Worm (Caenorhabditis elegans) whole organism, late embryonic: Measurements from ENCODE around the gene hex-2.

Source experiments
- K02D7.2 ChIP-seq: sonication (generic microtip); optimal IDR thresholded peaks from 2 replicates; lab custom pipeline; 2017; ENCODE audit warnings: mild to moderate bottlenecking, missing genetic modification characterization, missing compliant biosample characterization
- Y22D7AL.16 ChIP-seq: sonication (generic microtip); optimal IDR thresholded peaks from 2 replicates; lab custom pipeline; 2016; ENCODE audit warnings: missing genetic modification characterization, missing compliant biosample characterization
- ahr-1 ChIP-seq: sonication (generic microtip); optimal IDR thresholded peaks from 2 replicates; lab custom pipeline; 2016; ENCODE audit warnings: missing genetic modification characterization, missing compliant biosample characterization
- ceh-14 ChIP-seq: sonication (generic microtip); optimal IDR thresholded peaks from 2 replicates; lab custom pipeline; 2016; ENCODE audit warnings: missing genotype, missing genetic modification characterization, missing compliant biosample characterization
- ceh-18 ChIP-seq: sonication (generic microtip); optimal IDR thresholded peaks from 2 replicates; lab custom pipeline; 2016; ENCODE audit warnings: missing genetic modification characterization, missing compliant biosample characterization
- ceh-2 ChIP-seq: sonication (generic microtip); optimal IDR thresholded peaks from 2 replicates; lab custom pipeline; 2016; ENCODE audit warnings: missing genotype, missing genetic modification characterization, missing compliant biosample characterization
- ceh-31 ChIP-seq: sonication (generic microtip); optimal IDR thresholded peaks from 2 replicates; lab custom pipeline; 2016; ENCODE audit warnings: missing genetic modification characterization, missing compliant biosample characterization
- ceh-34 ChIP-seq: sonication (generic microtip); optimal IDR thresholded peaks from 2 replicates; lab custom pipeline; 2016; ENCODE audit warnings: mild to moderate bottlenecking, missing genetic modification characterization, missing compliant biosample characterization
- ceh-45 ChIP-seq: fragments of 200-800 bp; sonication (Bioruptor generic); IDR thresholded peaks from 2 replicates; pipeline ENCODE4 v1.3.6; 2022; ENCODE audit warnings: missing genetic modification reagents, missing genetic modification characterization, missing compliant biosample characterization
- ceh-48 ChIP-seq: sonication (generic microtip); optimal IDR thresholded peaks from 2 replicates; lab custom pipeline; 2016; ENCODE audit warnings: missing genetic modification characterization, inconsistent platforms, missing compliant biosample characterization
- ceh-9 ChIP-seq: sonication (generic microtip); optimal IDR thresholded peaks from 2 replicates; lab custom pipeline; 2016; ENCODE audit warnings: mild to moderate bottlenecking, missing genetic modification characterization, inconsistent platforms, missing compliant biosample characterization
- che-1 ChIP-seq: sonication (generic microtip); optimal IDR thresholded peaks from 2 replicates; lab custom pipeline; 2016; ENCODE audit warnings: mild to moderate bottlenecking, missing genetic modification characterization, missing compliant biosample characterization
- dmd-4 ChIP-seq: sonication (generic microtip); optimal IDR thresholded peaks from 2 replicates; lab custom pipeline; 2016; ENCODE audit warnings: borderline replicate concordance, missing genetic modification characterization, missing compliant biosample characterization
- dve-1 ChIP-seq: sonication (generic microtip); optimal IDR thresholded peaks from 2 replicates; lab custom pipeline; 2017; ENCODE audit warnings: antibody characterized with exemption, mild to moderate bottlenecking, missing genetic modification characterization, missing compliant biosample characterization
- elt-2 ChIP-seq: sonication (generic microtip); optimal IDR thresholded peaks from 2 replicates; lab custom pipeline; 2016; ENCODE audit warnings: missing genetic modification reagents, missing genetic modification characterization, missing compliant biosample characterization
- fax-1 ChIP-seq: sonication (generic microtip); optimal IDR thresholded peaks from 2 replicates; lab custom pipeline; 2016; ENCODE audit warnings: missing genotype, missing genetic modification characterization, missing compliant biosample characterization
- fkh-6 ChIP-seq: sonication (generic microtip); optimal IDR thresholded peaks from 2 replicates; lab custom pipeline; 2016; ENCODE audit warnings: missing genetic modification characterization, missing compliant biosample characterization
- gmeb-2 ChIP-seq: sonication (generic microtip); optimal IDR thresholded peaks from 2 replicates; lab custom pipeline; 2016; ENCODE audit warnings: missing genetic modification characterization, inconsistent platforms, missing compliant biosample characterization
- hlh-15 ChIP-seq: sonication (generic microtip); optimal IDR thresholded peaks from 2 replicates; lab custom pipeline; 2016; ENCODE audit warnings: missing genetic modification characterization, missing compliant biosample characterization
- madf-2 ChIP-seq: sonication (generic microtip); optimal IDR thresholded peaks from 2 replicates; lab custom pipeline; 2017; ENCODE audit warnings: missing genetic modification characterization, missing compliant biosample characterization
- nfya-1 ChIP-seq: sonication (generic microtip); optimal IDR thresholded peaks from 2 replicates; lab custom pipeline; 2017; ENCODE audit warnings: missing genetic modification characterization, mild to moderate bottlenecking, missing compliant biosample characterization, antibody characterized with exemption, moderate library complexity
- nhr-232 ChIP-seq: sonication (generic microtip); optimal IDR thresholded peaks from 2 replicates; lab custom pipeline; 2016; ENCODE audit warnings: missing genetic modification characterization, missing compliant biosample characterization
- npax-4 ChIP-seq: sonication (generic microtip); optimal IDR thresholded peaks from 2 replicates; lab custom pipeline; 2016; ENCODE audit warnings: missing genetic modification characterization, missing compliant biosample characterization
- pat-9 ChIP-seq: fragments of 200-800 bp; sonication (Bioruptor generic); optimal IDR thresholded peaks from 2 replicates; lab custom pipeline; 2018; ENCODE audit warnings: mild to moderate bottlenecking, missing genetic modification characterization, moderate library complexity, missing compliant biosample characterization
- pha-2 ChIP-seq: sonication (generic microtip); optimal IDR thresholded peaks from 2 replicates; lab custom pipeline; 2017; ENCODE audit warnings: mild to moderate bottlenecking, missing genetic modification characterization, missing compliant biosample characterization
- pqm-1 ChIP-seq: sonication (generic microtip); optimal IDR thresholded peaks from 2 replicates; lab custom pipeline; 2016; ENCODE audit warnings: missing genetic modification characterization, missing compliant biosample characterization
- pros-1 ChIP-seq: fragments of 150-350 bp; optimal IDR thresholded peaks from 2 replicates; lab custom pipeline; 2014; ENCODE audit warnings: missing biosample characterization, missing genetic modification reagents, missing genetic modification characterization
- ref-2 ChIP-seq: sonication (generic microtip); optimal IDR thresholded peaks from 2 replicates; lab custom pipeline; 2016; ENCODE audit warnings: missing genetic modification characterization, missing compliant biosample characterization
- rnt-1 ChIP-seq: sonication (generic microtip); optimal IDR thresholded peaks from 2 replicates; lab custom pipeline; 2016; ENCODE audit warnings: missing genetic modification characterization, missing compliant biosample characterization
- sdc-2 ChIP-seq: sonication (generic microtip); optimal IDR thresholded peaks from 2 replicates; lab custom pipeline; 2016; ENCODE audit warnings: missing genotype, missing genetic modification characterization, missing compliant biosample characterization
- sox-2 ChIP-seq: fragments of 200-800 bp; sonication (Bioruptor generic); IDR thresholded peaks from 2 replicates; pipeline ENCODE4 v1.3.6; 2022; ENCODE audit warnings: missing genetic modification reagents, missing genetic modification characterization, missing compliant biosample characterization
- sox-4 ChIP-seq: sonication (generic microtip); optimal IDR thresholded peaks from 2 replicates; lab custom pipeline; 2017; ENCODE audit warnings: mild to moderate bottlenecking, missing genetic modification characterization, inconsistent platforms, missing compliant biosample characterization
- syd-9 ChIP-seq: sonication (generic microtip); optimal IDR thresholded peaks from 2 replicates; lab custom pipeline; 2016; ENCODE audit warnings: mild to moderate bottlenecking, missing genetic modification characterization, moderate library complexity, missing compliant biosample characterization
- unc-55 ChIP-seq: sonication (generic microtip); optimal IDR thresholded peaks from 2 replicates; lab custom pipeline; 2017; ENCODE audit warnings: missing biosample characterization, missing genetic modification reagents, missing genetic modification characterization
- unc-86 ChIP-seq: sonication (generic microtip); optimal IDR thresholded peaks from 2 replicates; lab custom pipeline; 2016; ENCODE audit warnings: missing genetic modification characterization, missing compliant biosample characterization

hex-2 gene

DNA sequence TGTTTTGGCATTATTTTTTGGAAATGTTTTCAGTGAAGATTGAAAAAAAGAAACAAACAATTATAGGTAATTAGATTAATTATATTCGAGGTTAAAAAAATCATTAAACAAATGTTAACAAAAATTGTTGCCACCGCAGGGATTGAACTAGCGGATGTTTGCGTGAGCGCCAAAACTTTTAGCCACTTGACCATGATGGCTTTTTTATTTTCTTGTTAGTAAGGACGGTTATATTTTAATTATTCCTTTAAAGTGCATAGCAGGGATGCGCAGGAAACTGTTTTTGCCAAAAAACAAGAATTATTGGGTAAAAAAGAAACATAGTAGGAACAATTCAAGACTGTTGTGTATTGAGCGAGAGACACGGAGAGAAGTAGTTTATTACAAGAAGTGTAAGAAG, 13.1 kb downstream of the hex-2 start:
- TF ChIP-seq sdc-2 (tag; lab: Kevin White, UChicago) (no peak), nhr-232 (tag; lab: Kevin White, UChicago) (no peak), unc-55 (GFP tag; lab: Kevin White, UChicago) (no peak), unc-86 (tag; lab: Kevin White, UChicago) (no peak), elt-2 (tag; lab: Kevin White, UChicago) (no peak)

DNA sequence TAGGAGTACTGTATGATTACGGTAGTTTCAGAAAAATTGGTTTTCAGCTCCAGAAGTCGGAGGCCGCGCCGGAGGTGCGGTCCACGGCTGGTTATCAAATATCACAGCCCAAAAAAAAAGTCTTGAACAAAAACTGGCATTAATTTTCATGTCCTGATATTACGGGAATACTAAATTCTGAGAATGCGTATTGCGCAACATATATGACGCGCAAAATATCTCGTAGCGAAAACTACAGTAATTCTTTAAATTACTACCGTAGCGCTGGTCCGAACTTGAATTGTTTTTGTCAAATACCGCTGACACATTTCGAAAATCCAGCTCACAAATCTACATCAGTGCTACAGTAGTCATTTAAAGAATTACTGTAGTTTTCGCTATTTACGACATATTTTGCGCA, 14.7 kb downstream of the hex-2 start:
- no peak for TF ChIP-seq rnt-1 (tag; lab: Kevin White, UChicago)
- TF ChIP-seq nfya-1 (tag; lab: Kevin White, UChicago), result no peak
- TF ChIP-seq K02D7.2 (tag; lab: Kevin White, UChicago), result no peak
- no peak for TF ChIP-seq dve-1
- TF ChIP-seq che-1, result no peak
- TF ChIP-seq npax-4 (tag; lab: Kevin White, UChicago), result no peak
- TF ChIP-seq gmeb-2 (tag; lab: Kevin White, UChicago), result no peak
- TF ChIP-seq fax-1 (tag; lab: Kevin White, UChicago), result no peak
- TF ChIP-seq unc-86 (tag; lab: Kevin White, UChicago), result no peak
- no peak for TF ChIP-seq sox-2 (GFP tag; lab: Robert Waterston, UW)
- TF ChIP-seq nhr-232 (tag; lab: Kevin White, UChicago), result no peak
- no peak for TF ChIP-seq elt-2 (tag; lab: Kevin White, UChicago)
- TF ChIP-seq ceh-48 (tag; lab: Kevin White, UChicago), result no peak
- TF ChIP-seq Y22D7AL.16 (tag; lab: Kevin White, UChicago), result no peak
- no peak for TF ChIP-seq ahr-1 (tag; lab: Kevin White, UChicago)
- no peak for TF ChIP-seq fkh-6 (tag; lab: Kevin White, UChicago)
- TF ChIP-seq unc-55 (GFP tag; lab: Kevin White, UChicago), result no peak
- TF ChIP-seq pros-1 (tag; lab: Kevin White, UChicago), result no peak
- no peak for TF ChIP-seq ceh-34
- TF ChIP-seq madf-2 (tag; lab: Kevin White, UChicago), result no peak

DNA sequence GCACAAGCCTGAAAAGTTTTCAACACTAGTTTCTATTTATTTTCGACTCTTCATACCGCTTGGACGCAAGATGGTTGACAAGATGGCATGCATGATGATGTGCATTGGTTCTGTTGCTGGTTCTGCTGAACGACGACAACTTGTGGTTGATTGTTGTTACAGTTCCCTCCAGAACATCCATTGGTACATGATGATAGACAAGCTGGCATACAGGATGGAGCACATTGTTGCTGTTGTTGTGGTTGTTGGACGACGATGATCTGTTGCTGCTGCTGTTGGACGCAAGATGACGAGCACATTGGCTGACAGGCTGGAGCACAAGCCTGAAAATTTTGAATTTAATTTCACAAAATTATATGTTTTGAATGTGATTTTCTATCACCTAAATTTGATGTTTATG, 18.0 kb downstream of the hex-2 start:
- TF ChIP-seq ceh-14 (no peak), pqm-1 (tag; lab: Kevin White, UChicago) (no peak), ahr-1 (tag; lab: Kevin White, UChicago) (no peak), unc-55 (GFP tag; lab: Kevin White, UChicago) (no peak), gmeb-2 (tag; lab: Kevin White, UChicago) (no peak), pat-9 (tag; lab: Kevin White, UChicago) (no peak), ceh-45 (GFP tag; lab: Robert Waterston, UW) (no peak), dve-1 (no peak)

DNA sequence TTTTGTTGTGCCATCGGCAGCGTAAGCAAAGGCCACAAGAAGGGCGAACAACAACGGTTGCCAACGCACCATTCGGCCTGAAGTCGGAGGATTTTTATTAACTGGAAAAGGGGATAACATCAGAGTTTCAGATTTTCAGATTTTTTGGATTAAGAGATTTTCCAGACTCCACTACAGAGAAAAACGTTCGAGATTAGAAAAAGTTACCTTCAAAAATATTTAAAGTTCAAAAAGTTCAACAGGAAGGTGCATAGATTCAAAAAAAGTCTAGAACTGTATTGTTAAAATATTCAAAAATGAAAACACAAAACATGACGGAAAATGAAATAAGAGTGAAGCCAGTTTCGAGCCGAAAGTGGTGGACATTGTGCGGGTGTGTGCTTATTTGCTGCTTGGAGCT, 21.8 kb downstream of the hex-2 start, which contains the start of gene pqn-13:
TSS of gene pqn-13 (minus strand) at position 101 of the 400 bp plus-strand sequence.
- no peak for TF ChIP-seq hlh-15 (tag; lab: Kevin White, UChicago)
- no peak for TF ChIP-seq sox-2 (GFP tag; lab: Robert Waterston, UW)
- no peak for TF ChIP-seq ceh-9 (tag; lab: Kevin White, UChicago)
- TF ChIP-seq Y22D7AL.16 (tag; lab: Kevin White, UChicago), result no peak
- TF ChIP-seq syd-9, result no peak
- no peak for TF ChIP-seq ceh-18
- no peak for TF ChIP-seq sox-4 (tag; lab: Kevin White, UChicago)
- TF ChIP-seq ceh-31 (tag; lab: Kevin White, UChicago), result no peak
- TF ChIP-seq dmd-4 (tag; lab: Kevin White, UChicago), result no peak
- no peak for TF ChIP-seq ceh-2 (tag; lab: Kevin White, UChicago)
- TF ChIP-seq pha-2 (tag; lab: Kevin White, UChicago), result no peak
- no peak for TF ChIP-seq ref-2 (tag; lab: Kevin White, UChicago)
